Worm (Caenorhabditis elegans) whole organism, young adult: ENCODE data around the gene vha-6.

ENCODE experiments used
- D2030.7 ChIP-seq: fragments of 200-800 bp; sonication (Bioruptor generic); IDR thresholded peaks from 2 replicates; pipeline ENCODE4 v1.3.6; 2022; ENCODE audit warnings: missing genetic modification reagents, missing genetic modification characterization, missing compliant biosample characterization
- F49E8.2 ChIP-seq: sonication (generic microtip); optimal IDR thresholded peaks from 3 replicates; lab custom pipeline; 2017; ENCODE audit warnings: missing genetic modification characterization, mild to moderate bottlenecking, missing compliant biosample characterization, antibody characterized with exemption, moderate library complexity; ENCODE audit not compliant: insufficient read depth
- K11D2.4 ChIP-seq: fragments of 200-800 bp; sonication (Bioruptor generic); IDR thresholded peaks from 2 replicates; pipeline ENCODE4 v1.3.6; 2022; ENCODE audit warnings: missing genetic modification reagents, missing genetic modification characterization, missing compliant biosample characterization
- Y67H2A.10 ChIP-seq: fragments of 200-800 bp; sonication (Bioruptor generic); conservative IDR thresholded peaks from 2 replicates; pipeline ENCODE4 v1.3.6; 2022; ENCODE audit warnings: missing genetic modification reagents, missing genetic modification characterization, missing compliant biosample characterization
- Y95B8A.8 ChIP-seq: fragments of 200-800 bp; sonication (Bioruptor generic); IDR thresholded peaks from 2 replicates; pipeline ENCODE4 v1.3.6; 2022; ENCODE audit warnings: missing genetic modification reagents, missing genetic modification characterization, missing compliant biosample characterization
- ZK185.1 ChIP-seq: sonication (generic microtip); optimal IDR thresholded peaks from 2 replicates; lab custom pipeline; 2016; ENCODE audit warnings: mild to moderate bottlenecking, missing genetic modification characterization, missing compliant biosample characterization; ENCODE audit not compliant: poor library complexity, severe bottlenecking
- akir-1 ChIP-seq: fragments of 200-800 bp; sonication (Bioruptor generic); optimal IDR thresholded peaks from 2 replicates; lab custom pipeline; 2018; ENCODE audit warnings: mild to moderate bottlenecking, missing genetic modification characterization, moderate library complexity, missing compliant biosample characterization
- aptf-3 ChIP-seq: fragments of 200-800 bp; sonication (Bioruptor generic); IDR thresholded peaks from 2 replicates; pipeline ENCODE4 v1.3.6; 2022; ENCODE audit warnings: missing genetic modification characterization, missing compliant biosample characterization
- atf-7 ChIP-seq: sonication (generic microtip); optimal IDR thresholded peaks from 2 replicates; lab custom pipeline; 2017; ENCODE audit warnings: mild to moderate bottlenecking, missing genetic modification characterization, missing compliant biosample characterization
- attf-3 ChIP-seq: fragments of 200-800 bp; sonication (Bioruptor generic); conservative IDR thresholded peaks from 2 replicates; pipeline ENCODE4 v1.3.6; 2022; ENCODE audit warnings: missing genetic modification reagents, missing genetic modification characterization, missing compliant biosample characterization
- attf-6 ChIP-seq: fragments of 200-800 bp; sonication (Bioruptor generic); IDR thresholded peaks from 2 replicates; pipeline ENCODE4 v1.3.6; 2022; ENCODE audit warnings: missing genetic modification reagents, missing genetic modification characterization, missing compliant biosample characterization
- bed-2 ChIP-seq: fragments of 200-800 bp; sonication (Bioruptor generic); IDR thresholded peaks from 2 replicates; pipeline ENCODE4 v1.3.6; 2022; ENCODE audit warnings: missing genetic modification reagents, missing genetic modification characterization, missing compliant biosample characterization
- ccch-3 ChIP-seq: fragments of 200-800 bp; sonication (Bioruptor generic); optimal IDR thresholded peaks from 2 replicates; lab custom pipeline; 2018; ENCODE audit warnings: mild to moderate bottlenecking, missing genetic modification characterization, missing compliant biosample characterization
- ceh-27 ChIP-seq: fragments of 200-800 bp; sonication (Bioruptor generic); optimal IDR thresholded peaks from 2 replicates; lab custom pipeline; 2018; ENCODE audit warnings: mild to moderate bottlenecking, missing genetic modification characterization, moderate library complexity, missing compliant biosample characterization
- die-1 ChIP-seq: sonication (generic microtip); optimal IDR thresholded peaks from 2 replicates; lab custom pipeline; 2016; ENCODE audit warnings: missing genotype, mild to moderate bottlenecking, missing genetic modification characterization, missing compliant biosample characterization
- dox-1 ChIP-seq: fragments of 200-800 bp; sonication (Bioruptor generic); IDR thresholded peaks from 2 replicates; pipeline ENCODE4 v1.3.6; 2022; ENCODE audit warnings: missing genetic modification reagents, missing genetic modification characterization, missing compliant biosample characterization
- egl-18 ChIP-seq: fragments of 200-800 bp; sonication (Bioruptor generic); IDR thresholded peaks from 2 replicates; pipeline ENCODE4 v1.3.6; 2022; ENCODE audit warnings: missing genetic modification reagents, missing genetic modification characterization, missing compliant biosample characterization
- egrh-3 ChIP-seq: fragments of 200-800 bp; sonication (Bioruptor generic); IDR thresholded peaks from 2 replicates; pipeline ENCODE4 v1.3.6; 2022; ENCODE audit warnings: missing genetic modification reagents, missing genetic modification characterization, missing compliant biosample characterization
- fkh-3 ChIP-seq: sonication (generic microtip); optimal IDR thresholded peaks from 2 replicates; lab custom pipeline; 2016; ENCODE audit warnings: mild to moderate bottlenecking, missing genetic modification characterization, missing compliant biosample characterization
- hmg-20 ChIP-seq: fragments of 200-800 bp; sonication (Bioruptor generic); IDR thresholded peaks from 2 replicates; pipeline ENCODE4 v1.3.6; 2022; ENCODE audit warnings: missing genetic modification reagents, missing genetic modification characterization, missing compliant biosample characterization
- let-607 ChIP-seq, 2 experiments: fragments of 200-800 bp in 1 of 2; sonication (Bioruptor generic) in 1 of 2; sonication (generic microtip) in 1 of 2; optimal IDR thresholded peaks; 2 replicates each; lab custom pipeline; 2016 to 2018; ENCODE audit warnings: mild to moderate bottlenecking in 2 of 2, missing compliant biosample characterization in 2 of 2, missing genetic modification characterization in 2 of 2, moderate library complexity in 2 of 2, missing genotype in 1 of 2
- lsy-27 ChIP-seq: sonication (generic microtip); optimal IDR thresholded peaks from 2 replicates; lab custom pipeline; 2017; ENCODE audit warnings: missing genetic modification characterization, mild to moderate bottlenecking, missing compliant biosample characterization, antibody characterized with exemption, missing genotype, borderline replicate concordance; ENCODE audit not compliant: insufficient read depth
- mel-28 ChIP-seq: sonication (generic microtip); optimal IDR thresholded peaks from 2 replicates; lab custom pipeline; 2016; ENCODE audit warnings: borderline replicate concordance, mild to moderate bottlenecking, missing genetic modification characterization, missing compliant biosample characterization
- nfya-1 ChIP-seq: sonication (generic microtip); optimal IDR thresholded peaks from 2 replicates; lab custom pipeline; 2017; ENCODE audit warnings: antibody characterized with exemption, missing compliant biosample characterization, missing genetic modification characterization, borderline replicate concordance; ENCODE audit not compliant: insufficient read depth
- nfya-2 ChIP-seq: fragments of 200-800 bp; sonication (Bioruptor generic); IDR thresholded peaks from 2 replicates; pipeline ENCODE4 v1.3.6; 2022; ENCODE audit warnings: missing genetic modification reagents, missing genetic modification characterization, missing compliant biosample characterization
- pbrm-1 ChIP-seq: fragments of 200-800 bp; sonication (Bioruptor generic); IDR thresholded peaks from 2 replicates; pipeline ENCODE4 v1.3.6; 2022; ENCODE audit warnings: missing genetic modification reagents, missing genetic modification characterization, missing compliant biosample characterization
- rcor-1 ChIP-seq: fragments of 200-800 bp; sonication (Bioruptor generic); IDR thresholded peaks from 2 replicates; pipeline ENCODE4 v1.3.6; 2022; ENCODE audit warnings: missing genetic modification reagents, missing genetic modification characterization, missing compliant biosample characterization
- rpc-1 ChIP-seq, 2 experiments: fragments of 150-350 bp in 1 of 2; sonication (generic microtip) in 1 of 2; optimal IDR thresholded peaks; 2 replicates each; lab custom pipeline; 2014 to 2018; ENCODE audit warnings: missing biosample characterization in 1 of 2, missing genetic modification characterization in 1 of 2, missing genetic modification reagents in 1 of 2, missing genotype in 1 of 2
- snpc-1.3 ChIP-seq: sonication (generic microtip); optimal IDR thresholded peaks from 2 replicates; lab custom pipeline; 2017; ENCODE audit warnings: missing genetic modification characterization, mild to moderate bottlenecking, missing compliant biosample characterization, antibody characterized with exemption, moderate library complexity, missing genotype, missing genetic modification reagents; ENCODE audit not compliant: insufficient read depth
- tbx-9 ChIP-seq: sonication (generic microtip); optimal IDR thresholded peaks from 2 replicates; lab custom pipeline; 2016; ENCODE audit warnings: borderline replicate concordance, missing genetic modification characterization, inconsistent platforms, missing compliant biosample characterization
- tlf-1 ChIP-seq: fragments of 200-800 bp; sonication (Bioruptor generic); optimal IDR thresholded peaks from 2 replicates; lab custom pipeline; 2018; ENCODE audit warnings: mild to moderate bottlenecking, missing genetic modification characterization, missing compliant biosample characterization
- unc-130 ChIP-seq: sonication (generic microtip); optimal IDR thresholded peaks from 2 replicates; lab custom pipeline; 2016; ENCODE audit warnings: missing genetic modification reagents, missing genetic modification characterization, missing compliant biosample characterization
- zfh-2 ChIP-seq: fragments of 200-800 bp; sonication (Bioruptor generic); conservative IDR thresholded peaks from 2 replicates; pipeline ENCODE4 v1.3.6; 2022; ENCODE audit warnings: missing genetic modification reagents, missing genetic modification characterization, missing compliant biosample characterization
- zim-3 ChIP-seq: sonication (generic microtip); optimal IDR thresholded peaks from 2 replicates; lab custom pipeline; 2017; ENCODE audit warnings: mild to moderate bottlenecking, missing genetic modification characterization, moderate library complexity, missing compliant biosample characterization
- ztf-22 ChIP-seq: fragments of 200-800 bp; sonication (Bioruptor generic); optimal IDR thresholded peaks from 2 replicates; lab custom pipeline; 2018; ENCODE audit warnings: mild to moderate bottlenecking, missing genetic modification characterization, moderate library complexity, missing compliant biosample characterization
- ztf-28 ChIP-seq: fragments of 200-800 bp; sonication (Bioruptor generic); IDR thresholded peaks from 2 replicates; pipeline ENCODE4 v1.3.6; 2022; ENCODE audit warnings: missing genetic modification reagents, missing genetic modification characterization, missing compliant biosample characterization
- ztf-3 ChIP-seq: fragments of 200-800 bp; sonication (Bioruptor generic); optimal IDR thresholded peaks from 2 replicates; lab custom pipeline; 2018; ENCODE audit warnings: mild to moderate bottlenecking, missing genetic modification characterization, missing compliant biosample characterization

Gene vha-6

DNA sequence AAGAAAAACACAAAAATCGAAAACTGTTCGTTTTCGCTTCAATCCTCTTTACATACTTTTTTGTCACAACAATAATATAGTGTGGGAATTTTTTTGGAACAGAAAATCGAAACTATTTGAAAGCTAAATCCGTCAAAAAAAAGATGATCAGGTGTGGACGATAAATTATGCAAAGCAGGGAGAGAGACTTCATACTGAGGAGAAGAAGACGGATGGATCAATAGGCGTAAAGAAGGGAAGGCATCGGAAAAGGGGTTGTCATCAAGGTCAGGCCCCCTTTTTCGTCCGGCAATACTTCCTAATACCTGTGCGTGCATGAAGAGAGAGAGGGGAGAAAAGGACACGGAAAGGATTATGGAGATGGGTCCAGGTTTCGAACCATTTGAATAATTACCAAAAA, 37.9 kb downstream of the vha-6 start:
- TF ChIP-seq bed-2 (GFP tag; lab: Robert Waterston, UW) (no peak), ztf-22 (GFP tag; lab: Kevin White, UChicago) (no peak), F49E8.2 (no peak), nfya-1 (tag; lab: Kevin White, UChicago) (no peak), ztf-3 (GFP tag; lab: Kevin White, UChicago) (no peak), akir-1 (no peak), dox-1 (GFP tag; lab: Robert Waterston, UW) (no peak), lsy-27 (tag; lab: Kevin White, UChicago) (no peak), D2030.7 (no peak), nfya-2 (no peak), ccch-3 (GFP tag; lab: Kevin White, UChicago) (no peak), let-607 (tag; optimal IDR thresholded peaks at IDR 0.05; lab: Kevin White, UChicago) (no peak), Y67H2A.10 (no peak), ceh-27 (GFP tag; lab: Kevin White, UChicago) (no peak), Y95B8A.8 (no peak), tbx-9 (tag; lab: Kevin White, UChicago) (no peak), mel-28 (no peak), aptf-3 (GFP tag; lab: Robert Waterston, UW) (no peak), die-1 (tag; lab: Kevin White, UChicago) (no peak)
- TF ChIP-seq, all 124 proteins: peak for 0

DNA sequence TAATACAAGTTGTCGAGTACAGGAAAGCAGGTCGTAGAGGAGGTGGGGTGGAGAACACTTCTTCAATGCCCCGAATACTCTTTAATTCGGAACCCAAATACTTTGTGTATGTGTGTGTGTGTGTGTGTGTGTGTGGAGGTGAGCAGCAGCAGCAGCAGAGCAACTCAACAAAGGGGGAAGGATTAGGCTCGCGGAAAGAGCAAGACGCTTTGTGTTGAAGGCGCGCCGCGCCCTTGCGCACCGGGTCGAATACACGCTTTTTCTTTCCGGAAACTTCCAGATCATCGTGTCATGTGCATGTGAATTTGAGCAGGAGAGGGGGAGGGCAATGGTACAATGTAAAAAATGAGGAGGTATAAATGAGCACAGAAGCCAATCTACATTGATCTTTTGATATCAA, 39.5 kb downstream of the vha-6 start:
- TF ChIP-seq zfh-2 (GFP tag; lab: Robert Waterston, UW) (peak; percentile 60), unc-130 (no peak)

DNA sequence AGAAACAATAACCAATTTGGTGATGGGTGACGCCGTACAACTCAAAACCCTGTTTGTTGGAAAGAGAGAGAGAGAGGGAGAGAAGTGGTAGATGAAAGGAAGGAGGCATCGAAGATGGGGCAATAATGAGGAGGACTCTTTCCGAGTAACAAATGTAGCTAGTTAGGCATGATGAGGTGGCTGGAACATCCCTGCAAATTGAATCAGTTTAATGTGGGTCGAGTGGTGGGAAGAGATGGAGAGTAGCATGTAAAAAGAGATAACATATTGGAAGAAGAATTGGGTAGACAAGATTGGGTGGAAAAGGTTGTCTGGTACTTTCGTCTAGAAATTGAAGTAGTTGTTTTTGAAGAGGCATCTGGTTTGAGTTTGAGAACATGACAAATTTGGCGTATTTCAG, 42.0 kb downstream of the vha-6 start:
- TF ChIP-seq tlf-1 (GFP tag; lab: Kevin White, UChicago) (no peak), attf-3 (GFP tag; lab: Robert Waterston, UW) (0 out of 2 replicates have a peak, but pooled peaks have one; percentile 25)

DNA sequence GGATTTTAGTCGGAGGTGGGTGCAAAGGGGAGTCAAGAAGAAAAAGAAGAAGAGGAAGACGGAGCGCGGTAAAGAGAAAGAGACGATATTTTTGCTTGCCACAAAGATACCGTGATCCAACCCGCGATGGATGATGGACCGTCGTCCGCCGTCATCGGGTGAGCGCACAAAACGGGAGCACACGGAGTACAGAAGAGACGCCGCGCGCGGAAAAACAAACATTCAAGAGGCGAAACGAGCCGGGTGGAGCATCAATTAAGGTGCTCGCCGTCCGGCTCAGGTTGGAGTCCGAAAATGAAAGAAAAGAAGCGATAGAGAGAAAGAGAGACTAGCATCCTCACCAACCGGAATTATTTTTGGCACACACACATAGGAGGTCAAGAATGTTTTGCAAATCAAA, 44.5 kb downstream of the vha-6 start:
- TF ChIP-seq fkh-3 (tag; lab: Kevin White, UChicago) (no peak), attf-6 (no peak), zfh-2 (GFP tag; lab: Robert Waterston, UW) (peak; percentile 72), egrh-3 (GFP tag; lab: Robert Waterston, UW) (peak; percentile 15; the same call in 1 of the 2 replicates), egl-18 (GFP tag; lab: Robert Waterston, UW) (no peak)

DNA sequence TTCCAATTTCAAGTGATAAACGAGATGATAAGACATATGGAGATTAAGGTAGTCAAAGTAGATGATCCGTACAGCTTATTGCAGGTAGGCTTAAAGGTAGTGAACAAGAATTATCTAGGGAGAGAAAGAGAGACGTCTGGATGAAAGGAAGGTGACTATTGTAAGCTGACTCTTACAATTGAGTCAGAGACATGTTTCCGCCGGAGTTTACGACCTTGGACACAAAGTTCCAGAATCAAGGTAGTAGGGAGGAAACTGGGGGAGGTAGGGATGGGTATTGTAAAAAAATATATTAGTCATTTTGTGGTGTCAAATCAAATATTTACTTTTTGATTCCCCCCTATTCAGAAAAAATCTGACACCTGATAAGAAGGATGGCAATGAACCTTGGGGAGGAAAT, 45.9 kb downstream of the vha-6 start:
- TF ChIP-seq nfya-1 (tag; lab: Kevin White, UChicago) = no peak
- TF ChIP-seq let-607 (tag; optimal IDR thresholded peaks at IDR 0.05; lab: Kevin White, UChicago) = no peak
- no peak for TF ChIP-seq ztf-28 (GFP tag; lab: Robert Waterston, UW)
- no peak for TF ChIP-seq unc-130
- TF ChIP-seq akir-1 = no peak
- no peak for TF ChIP-seq ZK185.1
- TF ChIP-seq rpc-1 (optimal IDR thresholded peaks at IDR 0.05; lab: Kevin White, UChicago) = no peak
- TF ChIP-seq rpc-1 (tag; optimal IDR thresholded peaks at IDR 0.05; lab: Kevin White, UChicago) = no peak
- no peak for TF ChIP-seq pbrm-1 (GFP tag; lab: Robert Waterston, UW)
- TF ChIP-seq snpc-1.3 (tag; lab: Kevin White, UChicago) = no peak
- no peak for TF ChIP-seq hmg-20 (GFP tag; lab: Robert Waterston, UW)
- no peak for TF ChIP-seq atf-7 (tag; lab: Kevin White, UChicago)
- TF ChIP-seq rcor-1 (GFP tag; lab: Robert Waterston, UW) = no peak
- TF ChIP-seq zim-3 (tag; lab: Kevin White, UChicago) = no peak
- TF ChIP-seq mel-28 = no peak
- no peak for TF ChIP-seq K11D2.4 (GFP tag; lab: Robert Waterston, UW)
